Worm (Caenorhabditis elegans) whole organism, L4 larva: ENCODE measurements around the gene pno-1.
A peak's percentile ranks its signal among the peaks of the same experiment; 100 is the strongest.
"Not testable (repeated sequence)": the region's sequence is repeated elsewhere in the genome, so short reads cannot be mapped to it uniquely, and the experiment has no call there.

Experiments
- F49E8.2 ChIP-seq: sonication (generic microtip); optimal IDR thresholded peaks from 2 replicates; lab custom pipeline; 2016; ENCODE audit warnings: missing compliant biosample characterization, mild to moderate bottlenecking, missing genetic modification characterization, borderline replicate concordance
- Y5F2A.4 ChIP-seq: fragments of 200-800 bp; sonication (Bioruptor generic); optimal IDR thresholded peaks from 2 replicates; lab custom pipeline; 2018; ENCODE audit warnings: mild to moderate bottlenecking, missing genetic modification characterization, missing compliant biosample characterization
- Y75B8A.6 ChIP-seq: fragments of 200-800 bp; sonication (Bioruptor generic); IDR thresholded peaks from 2 replicates; pipeline ENCODE4 v1.3.6; 2022; ENCODE audit warnings: missing genetic modification reagents, missing genetic modification characterization, missing compliant biosample characterization
- ZK546.5 ChIP-seq, 2 experiments: sonication (generic microtip); optimal IDR thresholded peaks; 2 replicates each; lab custom pipeline; 2017; ENCODE audit warnings: missing biosample characterization in 2 of 2, missing genetic modification characterization in 2 of 2
- aha-1 ChIP-seq: fragments of 150-350 bp; peaks from one replicate; lab custom pipeline; 2014; ENCODE audit warnings: missing biosample characterization, missing genetic modification characterization
- aly-2 ChIP-seq: sonication (generic microtip); optimal IDR thresholded peaks from 2 replicates; lab custom pipeline; 2018; ENCODE audit warnings: missing biosample characterization, missing genetic modification characterization
- arid-1 ChIP-seq: fragments of 200-800 bp; sonication (Bioruptor generic); conservative IDR thresholded peaks from 2 replicates; pipeline ENCODE4 v1.3.6; 2022; ENCODE audit warnings: missing genetic modification reagents, missing genetic modification characterization, missing compliant biosample characterization
- attf-4 ChIP-seq: sonication (generic microtip); optimal IDR thresholded peaks from 3 replicates; lab custom pipeline; 2017; ENCODE audit warnings: missing biosample characterization, missing genetic modification characterization
- ceh-20 ChIP-seq: fragments of 200-800 bp; sonication (Bioruptor generic); IDR thresholded peaks from 2 replicates; pipeline ENCODE4 v1.3.6; 2022; ENCODE audit warnings: missing genetic modification reagents, missing genetic modification characterization, missing compliant biosample characterization
- cey-2 ChIP-seq: sonication (generic microtip); optimal IDR thresholded peaks from 3 replicates; lab custom pipeline; 2017; ENCODE audit warnings: missing genetic modification characterization, mild to moderate bottlenecking, missing compliant biosample characterization, antibody characterized with exemption, borderline replicate concordance; ENCODE audit not compliant: insufficient read depth
- dmd-6 ChIP-seq: fragments of 200-800 bp; sonication (Bioruptor generic); IDR thresholded peaks from 2 replicates; pipeline ENCODE4 v1.3.6; 2022; ENCODE audit warnings: missing genetic modification reagents, missing genetic modification characterization, missing compliant biosample characterization
- duxl-1 ChIP-seq: sonication (generic microtip); optimal IDR thresholded peaks from 2 replicates; lab custom pipeline; 2016; ENCODE audit warnings: mild to moderate bottlenecking, missing genetic modification characterization, moderate library complexity, missing compliant biosample characterization; ENCODE audit not compliant: poor library complexity
- egl-43 ChIP-seq: fragments of 200-800 bp; sonication (Bioruptor generic); IDR thresholded peaks from 2 replicates; pipeline ENCODE4 v1.3.6; 2022; ENCODE audit warnings: missing genetic modification reagents, missing genetic modification characterization, missing compliant biosample characterization
- fos-1 ChIP-seq: fragments of 150-350 bp; optimal IDR thresholded peaks from 2 replicates; lab custom pipeline; 2014; ENCODE audit warnings: missing biosample characterization, missing genetic modification characterization
- hlh-11 ChIP-seq: fragments of 200-800 bp; sonication (Bioruptor generic); optimal IDR thresholded peaks from 2 replicates; lab custom pipeline; 2018; ENCODE audit warnings: mild to moderate bottlenecking, missing genetic modification characterization, missing compliant biosample characterization
- hmg-1.1 ChIP-seq: fragments of 200-800 bp; sonication (Bioruptor generic); IDR thresholded peaks from 2 replicates; pipeline ENCODE4 v1.3.6; 2022; ENCODE audit warnings: missing genetic modification reagents, missing genetic modification characterization, missing compliant biosample characterization
- jun-1 ChIP-seq: fragments of 150-350 bp; optimal IDR thresholded peaks from 2 replicates; lab custom pipeline; 2014; ENCODE audit warnings: missing biosample characterization, missing genetic modification reagents, missing genetic modification characterization
- lin-1 ChIP-seq: fragments of 200-800 bp; sonication (Bioruptor generic); IDR thresholded peaks from 2 replicates; pipeline ENCODE4 v1.3.6; 2022; ENCODE audit warnings: missing genetic modification reagents, missing genetic modification characterization, missing compliant biosample characterization
- lin-29 ChIP-seq: fragments of 200-800 bp; sonication (Bioruptor generic); IDR thresholded peaks from 2 replicates; pipeline ENCODE4 v1.3.6; 2022; ENCODE audit warnings: missing genetic modification reagents, missing genetic modification characterization, missing compliant biosample characterization
- lsy-2 ChIP-seq, 2 experiments: fragments of 150-350 bp in 1 of 2; sonication (generic microtip) in 1 of 2; optimal IDR thresholded peaks; 2 replicates each; lab custom pipeline; 2014 to 2017; ENCODE audit warnings: missing biosample characterization in 2 of 2, missing genetic modification characterization in 2 of 2
- madf-5 ChIP-seq, 2 experiments: fragments of 200-800 bp; sonication (Bioruptor generic); IDR thresholded peaks; 2 replicates each; pipeline ENCODE4 v1.3.6; 2022; ENCODE audit warnings: missing compliant biosample characterization in 2 of 2, missing genetic modification characterization in 2 of 2
- mxl-2 ChIP-seq: fragments of 200-800 bp; sonication (Bioruptor generic); conservative IDR thresholded peaks from 2 replicates; pipeline ENCODE4 v1.3.6; 2022; ENCODE audit warnings: missing genetic modification reagents, missing genetic modification characterization, missing compliant biosample characterization
- nhr-11 ChIP-seq: fragments of 150-350 bp; optimal IDR thresholded peaks from 2 replicates; lab custom pipeline; 2014; ENCODE audit warnings: missing biosample characterization, missing genetic modification characterization
- nhr-28 ChIP-seq: fragments of 150-350 bp; optimal IDR thresholded peaks from 2 replicates; lab custom pipeline; 2014; ENCODE audit warnings: missing biosample characterization, missing genetic modification characterization
- nhr-42 ChIP-seq: fragments of 200-800 bp; sonication (Bioruptor generic); IDR thresholded peaks from 2 replicates; pipeline ENCODE4 v1.3.6; 2022; ENCODE audit warnings: missing genetic modification characterization, missing compliant biosample characterization
- pha-4 ChIP-seq, 2 experiments: fragments of 150-350 bp in 1 of 2; fragments of 200-800 bp in 1 of 2; sonication (Bioruptor generic) in 1 of 2; IDR thresholded peaks in 1 of 2; optimal IDR thresholded peaks in 1 of 2; 2 replicates each; pipeline versions ENCODE4 v1.3.6 to Lab custom; 2014 to 2022; ENCODE audit warnings: missing genetic modification characterization in 2 of 2, missing genetic modification reagents in 2 of 2, missing biosample characterization in 1 of 2, missing compliant biosample characterization in 1 of 2
- php-3 ChIP-seq: fragments of 200-800 bp; sonication (Bioruptor generic); IDR thresholded peaks from 2 replicates; pipeline ENCODE4 v1.3.6; 2022; ENCODE audit warnings: missing genetic modification reagents, missing genetic modification characterization, missing compliant biosample characterization
- pqm-1 ChIP-seq: sonication (generic microtip); optimal IDR thresholded peaks from 2 replicates; lab custom pipeline; 2017; ENCODE audit warnings: missing biosample characterization, missing genetic modification characterization
- set-16 ChIP-seq: fragments of 200-800 bp; sonication (Bioruptor generic); IDR thresholded peaks from 2 replicates; pipeline ENCODE4 v1.3.6; 2022; ENCODE audit warnings: missing genetic modification reagents, missing genetic modification characterization, missing compliant biosample characterization
- skn-1 ChIP-seq: fragments of 150-350 bp; optimal IDR thresholded peaks from 2 replicates; lab custom pipeline; 2014; ENCODE audit warnings: missing biosample characterization, missing genetic modification characterization
- tag-97 ChIP-seq: fragments of 200-800 bp; sonication (Bioruptor generic); IDR thresholded peaks from 2 replicates; pipeline ENCODE4 v1.3.6; 2022; ENCODE audit warnings: missing genetic modification characterization, missing compliant biosample characterization
- tra-1 ChIP-seq: fragments of 200-800 bp; sonication (Bioruptor generic); IDR thresholded peaks from 2 replicates; pipeline ENCODE4 v1.3.6; 2022; ENCODE audit warnings: missing genetic modification reagents, missing genetic modification characterization, missing compliant biosample characterization
- unc-62 ChIP-seq, 3 experiments: fragments of 150-350 bp in 1 of 3; sonication (generic microtip); optimal IDR thresholded peaks in 2 of 3; peaks in 1 of 3; 1 replicate in 1 of 3; 2 replicates in 2 of 3; lab custom pipeline; 2014 to 2017; ENCODE audit warnings: missing biosample characterization in 3 of 3, missing genetic modification characterization in 3 of 3, missing genetic modification reagents in 3 of 3, missing genotype in 1 of 3
- zip-2 ChIP-seq: fragments of 150-350 bp; optimal IDR thresholded peaks from 2 replicates; lab custom pipeline; 2014; ENCODE audit warnings: missing biosample characterization, missing genetic modification characterization

Gene pno-1

DNA sequence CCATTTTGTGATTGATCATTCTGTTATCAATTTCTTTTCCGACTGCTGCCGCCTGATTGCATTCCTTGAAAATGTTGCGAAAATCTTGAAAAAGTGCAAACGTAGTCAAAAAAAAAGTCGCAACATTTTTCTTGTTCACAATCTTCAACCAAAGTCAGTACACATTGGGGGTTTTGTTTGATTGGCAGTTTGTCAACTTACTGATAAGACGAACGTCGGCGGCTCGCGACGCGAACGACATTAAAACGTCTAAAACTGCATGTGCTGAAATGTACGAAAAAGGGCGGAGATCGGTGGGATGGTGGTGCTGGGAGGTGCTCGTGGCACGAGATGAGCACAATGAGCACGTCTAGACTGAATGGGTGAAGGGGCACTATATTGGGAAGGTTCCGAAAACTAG, 3.9 kb downstream of the pno-1 start (continued):
- TF ChIP-seq unc-62 (GFP tag; optimal IDR thresholded peaks at IDR 0.05 in 1 of 2; lab: Kevin White, UChicago), result no peak
- TF ChIP-seq unc-62 (tag; optimal IDR thresholded peaks at IDR 0.05; lab: Kevin White, UChicago), result no peak
- TF ChIP-seq nhr-11, result no peak
- TF ChIP-seq Y75B8A.6, result 0 out of 2 replicates have a peak, but pooled peaks have one; percentile 62
- TF ChIP-seq madf-5 (GFP tag; IDR thresholded peaks at IDR 0.05; lab: Robert Waterston, UW), result no peak
- no peak for TF ChIP-seq attf-4 (tag; lab: Kevin White, UChicago)
- TF ChIP-seq F49E8.2 (tag; lab: Kevin White, UChicago), result no peak
- no peak for TF ChIP-seq skn-1 (tag; lab: Kevin White, UChicago)
- TF ChIP-seq lin-29 (GFP tag; lab: Robert Waterston, UW), result no peak
- no peak for TF ChIP-seq fos-1 (tag; lab: Kevin White, UChicago)
- TF ChIP-seq egl-43 (GFP tag; lab: Robert Waterston, UW), result peak; percentile 61; the same call in 1 of the 2 replicates
- TF ChIP-seq ZK546.5 (tag; optimal IDR thresholded peaks at IDR 0.05; lab: Kevin White, UChicago), result no peak
- TF ChIP-seq tag-97 (GFP tag; lab: Robert Waterston, UW), result no peak
- peak; percentile 86 for TF ChIP-seq pqm-1 (tag; lab: Kevin White, UChicago)
- TF ChIP-seq mxl-2 (GFP tag; lab: Robert Waterston, UW), result 0 out of 2 replicates have a peak, but pooled peaks have one; percentile 2
- TF ChIP-seq duxl-1 (tag; lab: Kevin White, UChicago), result no peak
- TF ChIP-seq nhr-28 (tag; lab: Kevin White, UChicago), result peak; percentile 62
- TF ChIP-seq tra-1 (GFP tag; lab: Robert Waterston, UW), result peak; percentile 90
- TF ChIP-seq jun-1, result no peak
- TF ChIP-seq zip-2 (tag; lab: Kevin White, UChicago), result no peak
- 0 out of 2 replicates have a peak, but pooled peaks have one; percentile 45 for TF ChIP-seq nhr-42 (GFP tag; lab: Robert Waterston, UW)

DNA sequence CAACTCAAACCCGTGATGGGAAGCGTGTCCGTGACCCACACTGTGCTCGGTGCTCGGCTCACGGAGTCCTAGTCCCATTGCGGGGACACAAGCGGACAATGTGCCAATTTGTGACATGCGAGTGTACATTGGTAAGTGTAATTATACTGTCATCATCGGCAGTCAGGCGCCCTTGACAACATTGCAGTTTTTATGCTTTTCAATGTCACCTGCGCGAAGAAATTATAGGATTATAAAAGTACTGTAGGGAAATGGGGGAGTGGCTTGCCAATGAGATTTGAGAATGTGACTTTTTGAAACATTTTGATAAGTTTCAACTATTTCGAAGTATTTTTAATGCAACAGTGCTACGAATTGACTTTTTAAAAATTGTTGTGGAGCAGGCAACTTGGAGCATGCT, 6.9 kb downstream of the pno-1 start:
- TF ChIP-seq Y5F2A.4 (GFP tag; lab: Kevin White, UChicago) (no peak), aly-2 (tag; lab: Kevin White, UChicago) (no peak), aha-1 (tag; lab: Kevin White, UChicago) (peak; percentile 95), lsy-2 (tag; optimal IDR thresholded peaks at IDR 0.05; lab: Kevin White, UChicago) (peak in 1 of 2 experiments; percentile 4), cey-2 (tag; lab: Kevin White, UChicago) (no peak)

DNA sequence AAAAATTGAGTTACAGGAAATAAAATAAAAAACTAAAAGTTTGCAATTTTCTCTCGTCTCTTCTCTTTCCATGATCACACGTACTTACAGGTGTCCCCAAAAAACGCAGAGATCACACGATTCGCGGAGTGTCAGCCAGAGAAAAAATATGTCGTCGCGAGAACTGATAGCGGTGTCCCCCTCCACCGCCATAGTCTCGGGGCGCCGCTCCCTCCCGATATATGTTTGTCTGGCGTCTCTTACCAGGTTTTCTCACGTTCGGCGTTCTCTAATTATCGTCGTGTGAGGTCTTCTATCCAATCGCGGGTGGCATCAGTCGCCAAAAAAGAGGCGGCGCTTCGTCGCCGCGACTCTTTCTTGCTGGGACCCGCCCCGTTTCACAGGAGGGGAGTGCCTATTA, 10.9 kb downstream of the pno-1 start, which contains the start of gene mab-3:
TSS of gene mab-3 (plus strand) at position 328 of the 400 bp plus-strand sequence.
- TF ChIP-seq tra-1 (GFP tag; lab: Robert Waterston, UW) (peak; percentile 98), lin-1 (GFP tag; lab: Robert Waterston, UW) (0 out of 2 replicates have a peak, but pooled peaks have one; percentile 46), dmd-6 (GFP tag; lab: Robert Waterston, UW) (peak; percentile 59), php-3 (GFP tag; lab: Robert Waterston, UW) (peak; percentile 70), hlh-11 (tag; lab: Kevin White, UChicago) (peak; percentile 51), set-16 (GFP tag; lab: Robert Waterston, UW) (peak; percentile 67), egl-43 (GFP tag; lab: Robert Waterston, UW) (0 out of 2 replicates have a peak, but pooled peaks have one; percentile 15), pha-4 (GFP tag; IDR thresholded peaks at IDR 0.05; lab: Robert Waterston, UW) (peak; percentile 17; the same call in 1 of the 2 replicates), hmg-1.1 (0 out of 2 replicates have a peak, but pooled peaks have one; percentile 41), ceh-20 (GFP tag; lab: Robert Waterston, UW) (0 out of 2 replicates have a peak, but pooled peaks have one; percentile 13), arid-1 (GFP tag; lab: Robert Waterston, UW) (0 out of 2 replicates have a peak, but pooled peaks have one; percentile 18)
- TF ChIP-seq pha-4 (tag; optimal IDR thresholded peaks at IDR 0.05; lab: Kevin White, UChicago), result not testable (repeated sequence)
